Fruit fly (Drosophila melanogaster): ENCODE measurements around the gene CG9581.
A peak's percentile ranks its signal among the peaks of the same experiment; 100 is the strongest.
"Not testable (repeated sequence)": the region's sequence is repeated elsewhere in the genome, so short reads cannot be mapped to it uniquely, and the experiment has no call there.

The CG9581 gene

DNA sequence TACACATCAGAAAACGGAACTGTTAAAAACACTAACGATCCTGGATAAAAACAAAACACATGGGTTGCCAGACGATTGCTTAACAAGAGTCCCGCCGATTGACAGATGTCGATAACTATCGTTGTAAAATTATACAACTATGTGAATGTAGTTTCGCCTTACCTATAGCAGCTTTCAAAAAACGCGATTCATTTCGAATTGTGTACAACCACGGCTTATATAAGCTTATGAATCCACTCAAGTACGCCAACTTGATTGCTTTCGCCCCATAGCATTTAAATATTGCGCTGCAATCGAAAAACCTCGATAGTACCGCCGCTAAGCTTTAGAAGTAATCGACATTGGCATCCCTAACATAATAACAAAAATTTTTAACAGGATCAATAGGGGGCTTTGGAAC, at the start of gene CG9581, which contains the start of gene CG9578:
CG9581 (minus strand) TSS at position 84 of the 400 bp plus-strand sequence.
CG9578 (plus strand) TSS at position 325 of the 400 bp plus-strand sequence.
- TF ChIP-seq Mnt (GFP tag; optimal IDR thresholded peaks at IDR 0.05) (peak; percentile 63), CG12768 (GFP tag; optimal IDR thresholded peaks at IDR 0.05) (peak; percentile 25), toe (GFP tag; optimal IDR thresholded peaks at IDR 0.05) (peak; percentile 76), CG14711 (tag; optimal IDR thresholded peaks at IDR 0.05) (peak; percentile 36), cic (GFP tag; optimal IDR thresholded peaks at IDR 0.05) (no peak), tj (GFP tag; optimal IDR thresholded peaks at IDR 0.05) (no peak), Clk (GFP tag; optimal IDR thresholded peaks at IDR 0.05) (no peak), kay (GFP tag; ENCODE audit: borderline replicate concordance) (no peak), Hr96 (GFP tag; optimal IDR thresholded peaks at IDR 0.05) (peak; percentile 57), pad (GFP tag; optimal IDR thresholded peaks at IDR 0.05) (no peak), CG1620 (GFP tag; optimal IDR thresholded peaks at IDR 0.05) (peak; percentile 60), CG33017 (tag; optimal IDR thresholded peaks at IDR 0.05) (no peak), Crg-1 (GFP tag; optimal IDR thresholded peaks at IDR 0.05) (peak; percentile 74), CG5204 (GFP tag; optimal IDR thresholded peaks at IDR 0.05) (peak; percentile 24), bab1 (GFP tag; optimal IDR thresholded peaks at IDR 0.05) (peak; percentile 63), ovo (GFP tag; optimal IDR thresholded peaks at IDR 0.05) (peak; percentile 22), CG7045 (GFP tag; optimal IDR thresholded peaks at IDR 0.05) (no peak), cnc (optimal IDR thresholded peaks at IDR 0.05) (no peak), CG11617 (GFP tag; optimal IDR thresholded peaks at IDR 0.05) (peak; percentile 35), CG7101 (tag; optimal IDR thresholded peaks at IDR 0.05) (peak; percentile 25)

DNA sequence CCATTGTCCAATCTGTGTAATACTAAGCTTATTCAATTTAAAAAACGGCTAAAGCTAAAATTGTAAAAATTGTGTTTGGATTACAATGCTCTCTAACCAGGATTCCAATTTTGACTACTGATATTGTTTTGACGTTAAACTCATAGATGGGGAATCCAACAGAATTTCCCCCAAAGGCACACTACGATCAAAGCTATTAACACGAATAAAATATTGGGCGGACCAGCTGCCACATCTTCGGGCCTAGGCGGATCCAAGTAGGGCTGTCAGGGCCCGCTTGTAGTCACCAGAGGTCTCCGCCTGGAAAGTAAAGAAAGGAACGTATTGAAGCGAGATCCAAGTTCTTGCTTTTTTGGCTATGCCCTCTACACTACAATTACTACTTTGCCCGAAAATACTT, 47.4 kb upstream of the CG9581 start, which contains the start of gene SdicC:
SdicC (minus strand) TSS at position 101 of the 400 bp plus-strand sequence.
- TF ChIP-seq CG5204, Hr96, Clk (GFP tag; optimal IDR thresholded peaks at IDR 0.05): not testable (repeated sequence)

DNA sequence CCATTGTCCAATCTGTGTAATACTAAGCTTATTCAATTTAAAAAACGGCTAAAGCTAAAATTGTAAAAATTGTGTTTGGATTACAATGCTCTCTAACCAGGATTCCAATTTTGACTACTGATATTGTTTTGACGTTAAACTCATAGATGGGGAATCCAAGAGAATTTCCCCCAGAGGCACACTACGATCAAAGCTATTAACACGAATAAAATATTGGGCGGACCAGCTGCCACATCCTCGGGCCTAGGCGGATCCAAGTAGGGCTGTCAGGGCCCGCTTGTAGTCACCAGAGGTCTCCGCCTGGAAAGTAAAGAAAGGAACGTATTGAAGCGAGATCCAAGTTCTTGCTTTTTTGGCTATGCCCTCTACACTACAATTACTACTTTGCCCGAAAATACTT, 39.7 kb upstream of the CG9581 start, which contains the start of gene SdicB:
SdicB (minus strand) TSS at position 101 of the 400 bp plus-strand sequence.
- not testable (repeated sequence) for TF ChIP-seq bab1 (GFP tag; optimal IDR thresholded peaks at IDR 0.05); cic (GFP tag; optimal IDR thresholded peaks at IDR 0.05); CG14711 (tag; optimal IDR thresholded peaks at IDR 0.05)

DNA sequence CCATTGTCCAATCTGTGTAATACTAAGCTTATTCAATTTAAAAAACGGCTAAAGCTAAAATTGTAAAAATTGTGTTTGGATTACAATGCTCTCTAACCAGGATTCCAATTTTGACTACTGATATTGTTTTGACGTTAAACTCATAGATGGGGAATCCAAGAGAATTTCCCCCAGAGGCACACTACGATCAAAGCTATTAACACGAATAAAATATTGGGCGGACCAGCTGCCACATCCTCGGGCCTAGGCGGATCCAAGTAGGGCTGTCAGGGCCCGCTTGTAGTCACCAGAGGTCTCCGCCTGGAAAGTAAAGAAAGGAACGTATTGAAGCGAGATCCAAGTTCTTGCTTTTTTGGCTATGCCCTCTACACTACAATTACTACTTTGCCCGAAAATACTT, 32.1 kb upstream of the CG9581 start, which contains the start of gene SdicA:
SdicA (minus strand) TSS at position 101 of the 400 bp plus-strand sequence.
- not testable (repeated sequence) for TF ChIP-seq ovo, Hr96, Crg-1 (GFP tag; optimal IDR thresholded peaks at IDR 0.05)

DNA sequence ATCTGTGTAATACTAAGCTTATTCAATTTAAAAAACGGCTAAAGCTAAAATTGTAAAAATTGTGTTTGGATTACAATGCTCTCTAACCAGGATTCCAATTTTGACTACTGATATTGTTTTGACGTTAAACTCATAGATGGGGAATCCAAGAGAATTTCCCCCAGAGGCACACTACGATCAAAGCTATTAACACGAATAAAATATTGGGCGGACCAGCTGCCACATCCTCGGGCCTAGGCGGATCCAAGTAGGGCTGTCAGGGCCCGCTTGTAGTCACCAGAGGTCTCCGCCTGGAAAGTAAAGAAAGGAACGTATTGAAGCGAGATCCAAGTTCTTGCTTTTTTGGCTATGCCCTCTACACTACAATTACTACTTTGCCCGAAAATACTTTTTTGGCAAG, 24.3 kb upstream of the CG9581 start, which contains the start of gene Sdic3:
Sdic3 (minus strand) TSS at position 101 of the 400 bp plus-strand sequence.
- TF ChIP-seq CG5204, tj, Clk (GFP tag; optimal IDR thresholded peaks at IDR 0.05): not testable (repeated sequence)

DNA sequence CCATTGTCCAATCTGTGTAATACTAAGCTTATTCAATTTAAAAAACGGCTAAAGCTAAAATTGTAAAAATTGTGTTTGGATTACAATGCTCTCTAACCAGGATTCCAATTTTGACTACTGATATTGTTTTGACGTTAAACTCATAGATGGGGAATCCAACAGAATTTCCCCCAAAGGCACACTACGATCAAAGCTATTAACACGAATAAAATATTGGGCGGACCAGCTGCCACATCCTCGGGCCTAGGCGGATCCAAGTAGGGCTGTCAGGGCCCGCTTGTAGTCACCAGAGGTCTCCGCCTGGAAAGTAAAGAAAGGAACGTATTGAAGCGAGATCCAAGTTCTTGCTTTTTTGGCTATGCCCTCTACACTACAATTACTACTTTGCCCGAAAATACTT, 16.6 kb upstream of the CG9581 start, which contains the start of gene Sdic2:
Sdic2 (minus strand) TSS at position 101 of the 400 bp plus-strand sequence.
- not testable (repeated sequence) for TF ChIP-seq kay (GFP tag; ENCODE audit: borderline replicate concordance); CG12768 (GFP tag; optimal IDR thresholded peaks at IDR 0.05); CG5204 (GFP tag; optimal IDR thresholded peaks at IDR 0.05)

DNA sequence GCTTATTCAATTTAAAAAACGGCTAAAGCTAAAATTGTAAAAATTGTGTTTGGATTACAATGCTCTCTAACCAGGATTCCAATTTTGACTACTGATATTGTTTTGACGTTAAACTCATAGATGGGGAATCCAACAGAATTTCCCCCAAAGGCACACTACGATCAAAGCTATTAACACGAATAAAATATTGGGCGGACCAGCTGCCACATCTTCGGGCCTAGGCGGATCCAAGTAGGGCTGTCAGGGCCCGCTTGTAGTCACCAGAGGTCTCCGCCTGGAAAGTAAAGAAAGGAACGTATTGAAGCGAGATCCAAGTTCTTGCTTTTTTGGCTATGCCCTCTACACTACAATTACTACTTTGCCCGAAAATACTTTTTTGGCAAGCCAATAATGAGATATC, 8.8 kb upstream of the CG9581 start, which contains the start of gene Sdic1:
Sdic1 (minus strand) TSS at position 101 of the 400 bp plus-strand sequence.
- TF ChIP-seq CG7101 (tag; optimal IDR thresholded peaks at IDR 0.05); CG7045 (GFP tag; optimal IDR thresholded peaks at IDR 0.05); toe (GFP tag; optimal IDR thresholded peaks at IDR 0.05): not testable (repeated sequence)

DNA sequence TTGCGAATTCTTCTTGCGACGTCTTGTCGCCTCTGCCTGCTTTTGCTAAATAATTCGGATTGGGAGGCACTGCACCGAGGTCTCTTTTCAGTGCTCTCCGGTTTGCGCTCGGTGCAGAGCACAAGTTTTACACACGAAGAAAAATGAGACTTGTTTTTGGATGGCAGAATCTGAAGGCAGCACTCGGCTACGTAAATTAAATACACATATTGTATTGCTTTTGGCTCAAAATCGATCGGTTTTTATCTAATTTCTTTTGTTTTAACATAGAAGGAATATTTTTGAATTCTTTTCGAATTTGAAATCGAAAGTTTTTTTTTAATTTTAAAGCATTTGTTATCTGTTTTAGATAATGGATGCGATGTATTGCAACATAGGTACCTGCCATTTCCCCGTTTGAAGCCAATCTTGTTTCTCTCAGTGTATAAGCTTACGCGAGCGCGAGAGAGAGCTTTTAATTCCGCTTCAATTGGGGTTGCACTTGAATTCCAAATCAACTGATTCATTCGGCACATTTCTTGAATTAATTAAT, 3.7 kb upstream of the CG9581 start, which contains the start of gene AnxB10:
AnxB10 (minus strand) TSS at position 51 of the 532 bp plus-strand sequence.
- TF ChIP-seq tj (GFP tag; optimal IDR thresholded peaks at IDR 0.05) (peak; percentile 79), cic (GFP tag; optimal IDR thresholded peaks at IDR 0.05) (peak; percentile 64), ovo (GFP tag; optimal IDR thresholded peaks at IDR 0.05) (peak; percentile 90), CG1620 (GFP tag; optimal IDR thresholded peaks at IDR 0.05) (peak; percentile 90), CG7045 (GFP tag; optimal IDR thresholded peaks at IDR 0.05) (peak; percentile 93), toe (GFP tag; optimal IDR thresholded peaks at IDR 0.05) (peak; percentile 89), Hr96 (GFP tag; optimal IDR thresholded peaks at IDR 0.05) (peak; percentile 95), cnc (optimal IDR thresholded peaks at IDR 0.05) (no peak), CG7101 (tag; optimal IDR thresholded peaks at IDR 0.05) (peak; percentile 91), CG12768 (GFP tag; optimal IDR thresholded peaks at IDR 0.05) (peak; percentile 89), Mnt (GFP tag; optimal IDR thresholded peaks at IDR 0.05) (peak; percentile 72), Crg-1 (GFP tag; optimal IDR thresholded peaks at IDR 0.05) (peak; percentile 92), Clk (GFP tag; optimal IDR thresholded peaks at IDR 0.05) (peak; percentile 64), pad (GFP tag; optimal IDR thresholded peaks at IDR 0.05) (peak; percentile 86), bab1 (GFP tag; optimal IDR thresholded peaks at IDR 0.05) (peak; percentile 96), CG33017 (tag; optimal IDR thresholded peaks at IDR 0.05) (peak; percentile 85), CG14711 (tag; optimal IDR thresholded peaks at IDR 0.05) (peak; percentile 87), CG11617 (GFP tag; optimal IDR thresholded peaks at IDR 0.05) (peak; percentile 96), CG5204 (GFP tag; optimal IDR thresholded peaks at IDR 0.05) (peak; percentile 92), kay (GFP tag; ENCODE audit: borderline replicate concordance) (peak; percentile 89)
